Fruit fly (Drosophila melanogaster) whole organism, embryonic: ENCODE results near the gene COX7AL2.
A peak's percentile ranks its signal among the peaks of the same experiment; 100 is the strongest.

Experiments used
- Atf3 ChIP-seq: fragments of 200-800 bp; sonication (Bioruptor generic); optimal IDR thresholded peaks from 3 replicates; lab custom pipeline; 2016; ENCODE audit warnings: missing biosample characterization, missing genetic modification characterization
- Awh ChIP-seq: fragments of 200-800 bp; sonication (Bioruptor generic); IDR thresholded peaks from 2 replicates; pipeline ENCODE4, ENCODE4 v1.3.6; 2022; ENCODE audit warnings: missing biosample characterization, missing genetic modification characterization
- Bdp1 ChIP-seq: fragments of 200-800 bp; sonication (Bioruptor generic); optimal IDR thresholded peaks from 3 replicates; lab custom pipeline; 2016; ENCODE audit warnings: missing biosample characterization, missing genetic modification characterization
- CG11247 ChIP-seq: fragments of 200-800 bp; sonication (Bioruptor generic); IDR thresholded peaks from 2 replicates; pipeline ENCODE4 v1.3.6; 2022; ENCODE audit warnings: missing biosample characterization, missing genetic modification characterization
- CG12071 ChIP-seq: fragments of 200-800 bp; sonication (Bioruptor generic); optimal IDR thresholded peaks from 3 replicates; lab custom pipeline; 2018; ENCODE audit warnings: missing biosample characterization, mild to moderate bottlenecking, missing genetic modification characterization
- CG12104 ChIP-seq: fragments of 200-800 bp; sonication (Bioruptor generic); optimal IDR thresholded peaks from 3 replicates; lab custom pipeline; 2016; ENCODE audit warnings: missing biosample characterization, missing genetic modification characterization
- CG1233 ChIP-seq: fragments of 200-800 bp; sonication (Bioruptor generic); optimal IDR thresholded peaks from 4 replicates; lab custom pipeline; 2018; ENCODE audit warnings: missing biosample characterization, mild to moderate bottlenecking, missing genetic modification characterization
- CG12769 ChIP-seq: fragments of 200-800 bp; sonication (Bioruptor generic); optimal IDR thresholded peaks from 2 replicates; lab custom pipeline; 2019; ENCODE audit warnings: missing biosample characterization, mild to moderate bottlenecking, missing genetic modification characterization, moderate library complexity
- CG15011 ChIP-seq: fragments of 200-800 bp; sonication (Bioruptor generic); optimal IDR thresholded peaks from 3 replicates; lab custom pipeline; 2018; ENCODE audit warnings: missing biosample characterization, mild to moderate bottlenecking, missing genetic modification characterization
- CG17568 ChIP-seq: fragments of 200-800 bp; sonication (Bioruptor generic); optimal IDR thresholded peaks from 2 replicates; lab custom pipeline; 2018; ENCODE audit warnings: missing biosample characterization, mild to moderate bottlenecking, missing genetic modification characterization, moderate library complexity
- CG17912 ChIP-seq: fragments of 200-800 bp; sonication (Bioruptor generic); optimal IDR thresholded peaks from 2 replicates; lab custom pipeline; 2018; ENCODE audit warnings: missing biosample characterization, mild to moderate bottlenecking, missing genetic modification characterization
- CG18619 ChIP-seq: fragments of 200-800 bp; sonication (Bioruptor generic); optimal IDR thresholded peaks from 3 replicates; lab custom pipeline; 2017; ENCODE audit warnings: missing biosample characterization, mild to moderate bottlenecking, missing genetic modification characterization
- CG32767 ChIP-seq: fragments of 200-800 bp; sonication (Bioruptor generic); IDR thresholded peaks from 2 replicates; pipeline ENCODE4 v1.3.6; 2022; ENCODE audit warnings: missing biosample characterization, missing genetic modification characterization
- CG34422 ChIP-seq: fragments of 200-800 bp; sonication (Bioruptor generic); IDR thresholded peaks from 3 replicates; pipeline ENCODE4 v1.3.6; 2022; ENCODE audit warnings: missing biosample characterization, missing genetic modification characterization
- CG3726 ChIP-seq: fragments of 200-800 bp; sonication (Bioruptor generic); IDR thresholded peaks from 3 replicates; pipeline ENCODE4, ENCODE4 v1.3.6; 2022; ENCODE audit warnings: missing biosample characterization, missing genetic modification characterization
- CG4282 ChIP-seq: fragments of 200-800 bp; sonication (Bioruptor generic); optimal IDR thresholded peaks from 2 replicates; lab custom pipeline; 2016; ENCODE audit warnings: missing biosample characterization, missing genetic modification characterization
- CG5180 ChIP-seq: fragments of 200-800 bp; sonication (Bioruptor generic); optimal IDR thresholded peaks from 3 replicates; lab custom pipeline; 2017; ENCODE audit warnings: missing biosample characterization, missing genetic modification characterization, mild to moderate bottlenecking, moderate library complexity, missing genetic modification reagents
- CG6175 ChIP-seq: fragments of 200-800 bp; sonication (Bioruptor generic); IDR thresholded peaks from 3 replicates; pipeline ENCODE4 v1.3.6; 2022; ENCODE audit warnings: missing biosample characterization, missing genetic modification characterization
- CG7839 ChIP-seq: fragments of 200-800 bp; sonication (Bioruptor generic); optimal IDR thresholded peaks from 3 replicates; lab custom pipeline; 2018; ENCODE audit warnings: missing biosample characterization, mild to moderate bottlenecking, missing genetic modification characterization, moderate library complexity
- CHES-1-like ChIP-seq: fragments of 200-800 bp; sonication (Bioruptor generic); optimal IDR thresholded peaks from 2 replicates; lab custom pipeline; 2016; ENCODE audit warnings: missing biosample characterization, missing genetic modification characterization
- CrebB ChIP-seq: fragments of 200-800 bp; sonication (Bioruptor generic); optimal IDR thresholded peaks from 3 replicates; lab custom pipeline; 2018; ENCODE audit warnings: missing biosample characterization, mild to moderate bottlenecking, missing genetic modification characterization
- D19B ChIP-seq: fragments of 200-800 bp; sonication (Bioruptor generic); optimal IDR thresholded peaks from 2 replicates; lab custom pipeline; 2017; ENCODE audit warnings: missing biosample characterization, mild to moderate bottlenecking, missing genetic modification characterization
- Elba2 ChIP-seq: fragments of 200-800 bp; sonication (Bioruptor generic); optimal IDR thresholded peaks from 3 replicates; lab custom pipeline; 2016; ENCODE audit warnings: missing biosample characterization, missing genetic modification characterization
- Hmx ChIP-seq: fragments of 200-800 bp; sonication (Bioruptor generic); optimal IDR thresholded peaks from 2 replicates; lab custom pipeline; 2016; ENCODE audit warnings: missing biosample characterization, missing genetic modification characterization
- Hr3 ChIP-seq: fragments of 200-800 bp; sonication (Bioruptor generic); optimal IDR thresholded peaks from 3 replicates; lab custom pipeline; 2016; ENCODE audit warnings: missing biosample characterization, missing genetic modification characterization
- NC2β ChIP-seq: fragments of 200-800 bp; sonication (Bioruptor generic); optimal IDR thresholded peaks from 2 replicates; lab custom pipeline; 2016; ENCODE audit warnings: missing biosample characterization, missing genetic modification characterization
- NK7.1 ChIP-seq: fragments of 200-800 bp; sonication (Bioruptor generic); optimal IDR thresholded peaks from 3 replicates; lab custom pipeline; 2016; ENCODE audit warnings: missing biosample characterization, missing genetic modification characterization
- Ptx1 ChIP-seq: fragments of 200-800 bp; sonication (Bioruptor generic); IDR thresholded peaks from 2 replicates; pipeline ENCODE4 v1.3.6; 2022; ENCODE audit warnings: missing biosample characterization, missing genetic modification characterization
- Rx ChIP-seq: fragments of 200-800 bp; sonication (Bioruptor generic); IDR thresholded peaks from 2 replicates; pipeline ENCODE4 v1.3.6; 2022; ENCODE audit warnings: missing biosample characterization, missing genetic modification characterization
- Usf ChIP-seq: fragments of 200-800 bp; sonication (Bioruptor generic); optimal IDR thresholded peaks from 2 replicates; lab custom pipeline; 2017; ENCODE audit warnings: missing genotype, missing biosample characterization, missing genetic modification characterization
- chm ChIP-seq: fragments of 200-800 bp; sonication (Bioruptor generic); IDR thresholded peaks from 2 replicates; pipeline ENCODE4 v1.3.6; 2022; ENCODE audit warnings: missing biosample characterization, missing genetic modification characterization
- croc ChIP-seq: fragments of 200-800 bp; sonication (Bioruptor generic); conservative IDR thresholded peaks from 3 replicates; pipeline ENCODE4 v1.3.6; 2022; ENCODE audit warnings: missing biosample characterization, missing genetic modification characterization
- dysf ChIP-seq: fragments of 200-800 bp; sonication (Bioruptor generic); IDR thresholded peaks from 3 replicates; pipeline ENCODE4 v1.3.6; 2022; ENCODE audit warnings: missing biosample characterization, missing genetic modification characterization
- ewg ChIP-seq: fragments of 200-800 bp; sonication (Bioruptor generic); optimal IDR thresholded peaks from 3 replicates; lab custom pipeline; 2017; ENCODE audit warnings: mild to moderate bottlenecking, missing biosample characterization, missing genetic modification reagents, missing genetic modification characterization
- fd3F ChIP-seq: fragments of 200-800 bp; sonication (Bioruptor generic); optimal IDR thresholded peaks from 2 replicates; lab custom pipeline; 2018; ENCODE audit warnings: missing biosample characterization, mild to moderate bottlenecking, missing genetic modification characterization, moderate library complexity
- gfzf ChIP-seq: fragments of 200-800 bp; sonication (Bioruptor generic); optimal IDR thresholded peaks from 2 replicates; lab custom pipeline; 2016; ENCODE audit warnings: missing biosample characterization, mild to moderate bottlenecking, missing genetic modification characterization, moderate library complexity
- grn ChIP-seq: fragments of 200-800 bp; sonication (Bioruptor generic); optimal IDR thresholded peaks from 3 replicates; lab custom pipeline; 2017; ENCODE audit warnings: missing biosample characterization, missing genetic modification characterization
- her ChIP-seq: fragments of 200-800 bp; sonication (Bioruptor generic); optimal IDR thresholded peaks from 2 replicates; lab custom pipeline; 2016; ENCODE audit warnings: missing biosample characterization, missing genetic modification characterization
- insv ChIP-seq, 2 experiments: fragments of 200-800 bp; sonication (Bioruptor generic); optimal IDR thresholded peaks; 3 replicates each; lab custom pipeline; 2016 to 2018; ENCODE audit warnings: missing biosample characterization in 2 of 2, missing genetic modification characterization in 2 of 2
- kay ChIP-seq: fragments of 200-800 bp; sonication (Bioruptor generic); optimal IDR thresholded peaks from 2 replicates; lab custom pipeline; 2016; ENCODE audit warnings: missing biosample characterization, missing genetic modification characterization
- prd ChIP-seq, 3 experiments: fragments of >200 bp in 2 of 3; fragments of 200-800 bp in 1 of 3; sonication (Bioruptor generic) in 1 of 3; optimal IDR thresholded peaks in 2 of 3; IDR thresholded peaks in 1 of 3; 2 replicates in 2 of 3; 3 replicates in 1 of 3; pipeline versions ENCODE4 v1.3.6 to Lab custom; 2017 to 2022; ENCODE audit warnings: missing biosample characterization in 1 of 3, missing genetic modification characterization in 1 of 3
- ranshi ChIP-seq: fragments of 200-800 bp; sonication (Bioruptor generic); IDR thresholded peaks from 2 replicates; pipeline ENCODE4 v1.3.6; 2022; ENCODE audit warnings: missing biosample characterization, missing genetic modification characterization
- rib ChIP-seq: fragments of 200-800 bp; sonication (Bioruptor generic); IDR thresholded peaks from 2 replicates; pipeline ENCODE4 v1.3.6; 2022; ENCODE audit warnings: missing biosample characterization, missing genetic modification characterization
- ro ChIP-seq: fragments of 200-800 bp; sonication (Bioruptor generic); IDR thresholded peaks from 2 replicates; pipeline ENCODE4 v1.3.6; 2022; ENCODE audit warnings: missing biosample characterization, missing genetic modification characterization
- shn ChIP-seq: fragments of 200-800 bp; sonication (Bioruptor generic); optimal IDR thresholded peaks from 3 replicates; lab custom pipeline; 2016; ENCODE audit warnings: missing biosample characterization, missing genetic modification characterization
- so ChIP-seq: fragments of 200-800 bp; sonication (Bioruptor generic); IDR thresholded peaks from 3 replicates; pipeline ENCODE4 v1.3.6; 2022; ENCODE audit warnings: missing biosample characterization, missing genetic modification characterization
- tna ChIP-seq: fragments of 200-800 bp; sonication (Bioruptor generic); IDR thresholded peaks from 2 replicates; pipeline ENCODE4 v1.3.6; 2022; ENCODE audit warnings: missing biosample characterization, missing genetic modification characterization; ENCODE audit not compliant: partially characterized antibody
- trh ChIP-seq: fragments of 200-800 bp; sonication (Bioruptor generic); optimal IDR thresholded peaks from 2 replicates; lab custom pipeline; 2016; ENCODE audit warnings: missing biosample characterization, missing genetic modification characterization
- zfh1 ChIP-seq: fragments of 200-800 bp; sonication (Bioruptor generic); IDR thresholded peaks from 3 replicates; pipeline ENCODE4 v1.3.6; 2022; ENCODE audit warnings: missing biosample characterization, missing genetic modification characterization
- zfh2 ChIP-seq: fragments of 200-800 bp; sonication (Bioruptor generic); optimal IDR thresholded peaks from 2 replicates; lab custom pipeline; 2016; ENCODE audit warnings: missing biosample characterization, missing genetic modification characterization

Gene COX7AL2

DNA sequence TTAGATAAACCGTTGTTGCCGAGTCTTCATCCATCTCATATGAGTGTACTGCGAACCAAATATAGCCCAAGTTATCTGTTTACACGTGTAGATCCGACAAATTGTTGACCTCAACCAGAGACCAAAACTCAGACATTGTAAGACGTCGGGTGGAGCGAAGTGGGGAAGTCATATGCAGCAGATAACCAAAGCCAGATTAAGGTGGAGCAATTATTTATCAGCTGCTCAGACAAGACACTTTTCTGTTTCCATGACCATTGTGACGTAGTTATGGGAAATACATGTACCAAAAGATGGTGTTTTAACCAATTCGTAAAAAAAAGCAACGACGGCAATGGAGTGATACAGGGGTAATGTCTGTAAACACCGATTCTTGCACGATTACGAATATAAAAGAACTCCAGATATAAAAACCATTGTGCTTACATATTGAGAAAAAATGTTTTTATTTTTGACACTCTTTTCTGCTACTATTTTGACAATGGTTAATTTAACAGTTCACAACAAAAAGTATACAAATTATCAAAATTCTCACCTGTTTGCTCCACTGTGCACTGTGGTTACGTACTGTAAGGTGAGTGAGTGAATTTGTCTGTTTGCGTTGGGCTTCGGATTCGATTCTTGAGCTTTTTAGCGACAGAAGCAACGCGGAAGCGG is 20.3 kb downstream of the COX7AL2 start (continued):
- TF ChIP-seq Awh (GFP tag; lab: Robert Waterston, UW) (no peak), Elba2 (GFP tag; lab: Kevin White, UChicago) (no peak), CG3726 (GFP tag; lab: Robert Waterston, UW) (0 out of 3 replicates have a peak, but pooled peaks have one; percentile 8), Rx (GFP tag; lab: Robert Waterston, UW) (no peak), NK7.1 (no peak), CG17912 (no peak), Hmx (GFP tag; lab: Kevin White, UChicago) (no peak), ro (no peak), ranshi (0 out of 2 replicates have a peak, but pooled peaks have one; percentile 13), kay (GFP tag; lab: Kevin White, UChicago) (no peak), shn (GFP tag; lab: Kevin White, UChicago) (peak; percentile 73), CG15011 (GFP tag; lab: Kevin White, UChicago) (no peak), dysf (GFP tag; lab: Robert Waterston, UW) (peak; percentile 66), trh (GFP tag; lab: Kevin White, UChicago) (no peak), CHES-1-like (GFP tag; lab: Kevin White, UChicago) (peak; percentile 49), her (GFP tag; lab: Kevin White, UChicago) (peak; percentile 23), NC2β (peak; percentile 5), CG1233 (GFP tag; lab: Kevin White, UChicago) (no peak), CG4282 (GFP tag; lab: Kevin White, UChicago) (peak; percentile 88), prd (optimal IDR thresholded peaks at IDR 0.05; lab: Kevin White, UChicago) (no peak), prd (GFP tag; IDR thresholded peaks at IDR 0.05; lab: Robert Waterston, UW) (peak; percentile 56), CG12769 (tag; lab: Kevin White, UChicago) (no peak), insv (GFP tag; optimal IDR thresholded peaks at IDR 0.05; lab: Kevin White, UChicago) (no peak), chm (no peak), Usf (GFP tag; lab: Kevin White, UChicago) (no peak), CG18619 (GFP tag; lab: Kevin White, UChicago) (peak; percentile 39), CG5180 (no peak), Ptx1 (peak; percentile 32; the same call in 1 of the 2 replicates), CG12104 (GFP tag; lab: Kevin White, UChicago) (no peak), rib (GFP tag; lab: Robert Waterston, UW) (no peak), Bdp1 (GFP tag; lab: Kevin White, UChicago) (no peak), ewg (GFP tag; lab: Kevin White, UChicago) (peak; percentile 17), CG11247 (GFP tag; lab: Robert Waterston, UW) (peak; percentile 56), gfzf (no peak), CG34422 (GFP tag; lab: Robert Waterston, UW) (no peak), CG7839 (tag; lab: Kevin White, UChicago) (peak; percentile 46), CG6175 (GFP tag; lab: Robert Waterston, UW) (no peak), so (GFP tag; lab: Robert Waterston, UW) (no peak; the same call in 2 of the 3 replicates), grn (GFP tag; lab: Kevin White, UChicago) (peak; percentile 63), fd3F (GFP tag; lab: Kevin White, UChicago) (peak; percentile 0), Atf3 (GFP tag; lab: Kevin White, UChicago) (no peak), CrebB (tag; lab: Kevin White, UChicago) (no peak), tna (GFP tag; lab: Robert Waterston, UW) (no peak), zfh2 (GFP tag; lab: Kevin White, UChicago) (peak; percentile 40), croc (GFP tag; lab: Robert Waterston, UW) (no peak), Hr3 (no peak), CG17568 (GFP tag; lab: Kevin White, UChicago) (no peak), zfh1 (peak; percentile 49; the same call in 1 of the 3 replicates), CG12071 (GFP tag; lab: Kevin White, UChicago) (no peak), D19B (GFP tag; lab: Kevin White, UChicago) (peak; percentile 35), CG32767 (GFP tag; lab: Robert Waterston, UW) (0 out of 2 replicates have a peak, but pooled peaks have one; percentile 20)
